Worm (Caenorhabditis elegans): Measurements from ENCODE around the gene F55H2.7.

DNA sequence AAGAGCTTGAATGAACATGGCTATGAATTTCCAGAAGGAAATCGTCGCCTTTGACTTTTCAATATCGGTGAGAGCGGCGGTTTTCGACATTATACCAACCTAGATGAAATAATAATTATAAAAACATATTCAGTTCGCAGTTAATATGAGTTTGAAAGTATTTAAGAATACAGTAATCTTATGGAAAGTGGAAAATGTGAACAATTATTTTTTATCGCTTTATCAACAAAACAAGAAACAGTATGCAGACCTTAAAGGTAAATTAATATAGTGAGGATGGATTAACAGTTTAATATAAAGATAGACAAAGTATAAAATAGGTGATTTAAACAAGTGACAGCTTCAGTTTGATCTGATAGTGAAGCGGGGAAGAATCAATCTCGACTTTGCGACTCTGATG is 42.4 kb upstream of the F55H2.7 start, which contains the start of gene C48B4.6:
- TF ChIP-seq zag-1 (tag; optimal IDR thresholded peaks at IDR 0.05) (no peak), ztf-11 (tag; optimal IDR thresholded peaks at IDR 0.05) (no peak), snpc-4 (tag; optimal IDR thresholded peaks at IDR 0.05) (no peak), nhr-10 (tag; optimal IDR thresholded peaks at IDR 0.05) (no peak), elt-1 (tag; optimal IDR thresholded peaks at IDR 0.05) (no peak), nhr-77 (tag; optimal IDR thresholded peaks at IDR 0.05) (no peak), elt-3 (tag; optimal IDR thresholded peaks at IDR 0.05) (no peak), unc-39 (tag; optimal IDR thresholded peaks at IDR 0.05) (no peak), skn-1 (tag; optimal IDR thresholded peaks at IDR 0.05) (no peak), unc-62 (GFP tag; optimal IDR thresholded peaks at IDR 0.05) (no peak), nhr-11 (tag; optimal IDR thresholded peaks at IDR 0.05) (no peak)

Measured in whole organism, L2 larva.